Fruit fly (Drosophila melanogaster) whole organism: Measurements from ENCODE around the gene CG6055.

Experiments
- CG8478 ChIP-seq: fragments of >200 bp; optimal IDR thresholded peaks from 2 replicates; lab custom pipeline; 2018; ENCODE audit warnings: inconsistent platforms
- Dll ChIP-seq: fragments of >200 bp; optimal IDR thresholded peaks from 2 replicates; lab custom pipeline; 2017
- EcR ChIP-seq, 2 experiments: fragments of >200 bp; optimal IDR thresholded peaks; 2 replicates each; lab custom pipeline; 2017; ENCODE audit warnings: missing biosample characterization in 2 of 2, missing genetic modification characterization in 2 of 2, missing genetic modification reagents in 2 of 2
- pan ChIP-seq: fragments of >200 bp; optimal IDR thresholded peaks from 2 replicates; lab custom pipeline; 2017
- psq ChIP-seq: fragments of >200 bp; optimal IDR thresholded peaks from 2 replicates; lab custom pipeline; 2017
- usp ChIP-seq: fragments of >200 bp; optimal IDR thresholded peaks from 2 replicates; lab custom pipeline; 2017; ENCODE audit warnings: missing biosample characterization, missing genetic modification characterization, mixed read lengths

The CG6055 gene

DNA sequence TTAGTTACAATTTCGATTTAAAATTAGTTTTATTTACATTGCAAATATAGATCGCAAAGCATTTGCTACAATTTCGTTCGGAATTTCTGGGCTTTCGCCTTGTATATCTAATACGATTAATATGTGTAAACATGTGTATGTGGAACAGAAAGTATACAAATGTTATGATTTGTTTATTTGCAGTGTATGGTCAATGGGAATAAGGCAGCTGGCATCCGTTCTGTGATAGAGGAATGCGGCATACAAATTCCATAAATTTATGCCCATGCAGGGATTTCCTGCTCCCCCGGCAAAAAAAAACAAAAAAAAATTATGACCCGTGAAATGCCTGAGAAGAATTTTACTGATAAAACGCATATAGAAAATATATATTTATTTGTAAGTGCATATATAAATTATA lies 19.9 kb downstream of the CG6055 start:
- TF ChIP-seq Dll: no peak
- no peak for TF ChIP-seq CG8478 (lab: Kevin White, UChicago)
- no peak for TF ChIP-seq EcR (GFP tag; optimal IDR thresholded peaks at IDR 0.05; lab: Kevin White, UChicago)
- TF ChIP-seq pan (lab: Kevin White, UChicago): no peak
- TF ChIP-seq usp (GFP tag; lab: Kevin White, UChicago): no peak
- TF ChIP-seq psq: no peak

DNA sequence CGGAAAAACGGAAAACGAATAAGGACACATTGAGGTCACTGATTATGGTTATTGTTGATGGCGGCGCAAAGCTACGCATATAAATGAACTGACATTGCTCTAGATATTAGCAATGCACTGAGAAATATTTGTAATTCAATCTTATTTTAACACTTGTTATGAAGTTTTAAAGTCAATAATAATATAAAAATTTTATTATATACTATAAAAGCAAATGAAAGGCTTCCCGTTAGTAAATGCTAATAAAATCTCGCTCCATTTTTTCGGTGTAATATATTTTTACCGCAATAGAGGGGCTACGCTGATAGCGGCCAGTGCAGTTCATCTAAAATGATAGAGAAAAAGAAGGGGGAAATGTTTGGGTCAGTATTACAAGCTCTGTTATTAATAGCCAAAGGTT lies 25.6 kb downstream of the CG6055 start:
- TF ChIP-seq usp (GFP tag; lab: Kevin White, UChicago): no peak
- TF ChIP-seq psq: no peak
- TF ChIP-seq EcR (GFP tag; optimal IDR thresholded peaks at IDR 0.05; lab: Kevin White, UChicago): no peak
- no peak for TF ChIP-seq Dll
- no peak for TF ChIP-seq pan (lab: Kevin White, UChicago)
- TF ChIP-seq CG8478 (lab: Kevin White, UChicago): no peak

DNA sequence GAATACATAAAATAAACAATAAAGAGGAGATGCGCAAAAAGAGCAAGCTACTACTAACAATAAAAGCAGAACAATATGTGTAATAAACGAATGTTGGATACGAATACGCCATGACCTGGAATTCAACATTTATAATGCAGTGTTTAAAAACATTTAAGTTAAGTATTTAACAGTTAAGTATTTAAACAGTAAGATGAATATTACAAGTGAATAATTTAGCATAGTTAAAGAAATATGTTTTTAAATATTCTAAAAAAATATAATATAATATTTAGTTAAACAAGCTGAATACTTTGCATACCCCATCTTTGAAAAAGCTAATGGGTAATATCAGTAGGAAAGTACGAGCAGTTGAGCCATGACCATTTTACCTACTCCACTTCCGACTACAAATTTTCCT lies 26.2 kb downstream of the CG6055 start:
- TF ChIP-seq EcR (GFP tag; optimal IDR thresholded peaks at IDR 0.05; lab: Kevin White, UChicago) (no peak), pan (lab: Kevin White, UChicago) (no peak), CG8478 (lab: Kevin White, UChicago) (no peak), psq (no peak), usp (GFP tag; lab: Kevin White, UChicago) (no peak), Dll (no peak)

DNA sequence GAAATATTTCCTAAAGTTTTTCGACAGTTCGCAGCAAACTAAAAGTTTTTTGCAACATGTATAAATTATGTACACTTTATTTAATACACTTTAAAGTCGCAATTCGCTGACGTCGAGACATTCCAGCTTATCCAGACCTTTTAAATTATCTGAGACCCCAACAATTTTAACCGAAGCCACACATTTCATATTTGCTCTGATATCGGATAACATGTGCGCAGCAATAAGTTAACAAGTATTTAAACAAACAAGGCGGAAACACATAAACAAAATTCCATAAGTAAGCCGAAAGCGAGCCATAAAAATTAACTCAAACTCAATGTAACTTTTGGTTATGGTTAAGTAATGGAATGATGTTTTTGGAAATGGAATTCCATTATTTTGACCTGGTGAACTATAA lies 27.1 kb downstream of the CG6055 start:
- TF ChIP-seq EcR (GFP tag; optimal IDR thresholded peaks at IDR 0.05; lab: Kevin White, UChicago) (no peak), usp (GFP tag; lab: Kevin White, UChicago) (no peak), Dll (no peak), pan (lab: Kevin White, UChicago) (no peak), CG8478 (lab: Kevin White, UChicago) (no peak), psq (no peak)

DNA sequence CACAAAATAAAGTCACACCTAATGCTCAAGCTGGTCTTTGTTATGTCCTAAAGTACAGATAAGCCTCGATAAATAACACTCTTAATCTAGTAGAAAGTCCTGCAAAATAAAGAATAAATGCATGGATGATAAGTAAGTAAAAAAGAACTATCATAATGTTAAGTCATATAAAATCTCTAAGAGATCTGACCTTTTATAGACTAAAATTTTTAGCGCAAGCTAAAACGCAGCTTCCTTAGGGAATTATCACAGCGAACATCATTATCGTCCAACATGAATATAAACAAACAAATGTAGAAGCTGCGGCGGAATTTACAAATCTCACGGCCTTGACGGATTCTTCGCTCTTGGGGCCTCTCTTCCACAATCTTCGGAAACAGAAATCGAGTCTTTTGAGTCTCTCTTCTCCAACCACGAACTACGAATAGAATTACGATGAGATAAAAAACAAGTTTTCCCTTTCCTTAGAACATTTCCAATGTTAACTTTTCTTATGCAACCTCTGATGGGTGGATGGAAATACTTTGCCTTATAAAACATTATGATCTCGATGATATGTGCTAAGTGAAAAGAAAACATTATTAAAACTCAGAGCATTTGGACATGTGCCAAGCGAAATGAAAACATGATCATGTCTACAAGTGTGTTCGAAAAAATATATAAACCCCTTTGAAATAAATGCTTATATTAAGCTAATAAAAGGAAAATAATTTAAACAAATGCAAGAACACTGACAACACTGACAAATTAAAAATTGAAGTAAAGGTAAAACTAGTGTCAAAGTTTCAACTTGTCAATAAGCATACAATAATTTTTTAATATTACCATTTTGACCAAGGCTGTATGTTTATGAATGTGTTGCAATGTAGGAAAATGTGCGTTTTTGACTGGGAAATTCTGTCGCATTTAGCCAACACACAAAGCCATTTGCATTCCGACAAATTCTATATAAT lies 28.3 kb downstream of the CG6055 start:
- TF ChIP-seq Dll: no peak
- TF ChIP-seq psq: no peak
- TF ChIP-seq usp (GFP tag; lab: Kevin White, UChicago): no peak
- no peak for TF ChIP-seq EcR (GFP tag; optimal IDR thresholded peaks at IDR 0.05; lab: Kevin White, UChicago)
- no peak for TF ChIP-seq pan (lab: Kevin White, UChicago)
- TF ChIP-seq CG8478 (lab: Kevin White, UChicago): no peak

DNA sequence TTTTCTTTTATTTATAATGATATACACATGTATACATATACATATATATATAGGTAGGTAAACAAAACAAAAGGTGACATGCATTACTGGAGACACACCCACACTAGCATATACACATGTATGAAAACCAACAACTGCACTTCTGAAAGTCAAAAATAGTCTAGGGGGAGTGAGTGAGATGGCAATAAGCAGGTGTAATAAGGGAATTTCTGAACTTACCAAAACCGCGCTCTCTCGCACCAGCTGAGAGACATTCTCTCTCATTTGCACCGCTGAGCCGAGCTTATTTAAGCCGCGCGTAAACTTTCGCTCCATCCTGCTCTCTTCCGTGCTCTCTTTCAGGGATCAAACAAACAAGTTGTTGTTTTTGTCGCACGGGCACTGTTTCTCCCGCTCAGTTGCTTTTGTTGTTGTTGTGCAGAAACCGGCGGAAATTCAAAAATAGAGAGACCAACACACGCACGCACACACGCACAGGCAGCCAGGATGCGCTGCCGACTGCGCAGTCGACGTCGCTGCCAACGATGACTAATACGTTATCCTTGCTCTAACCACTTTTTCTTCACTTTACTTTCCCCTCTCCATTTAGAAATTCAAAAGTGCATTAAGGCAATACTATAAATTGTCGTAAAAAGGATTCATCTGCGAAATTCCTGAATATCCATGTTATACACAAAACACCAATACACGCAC lies 29.1 kb downstream of the CG6055 start:
- TF ChIP-seq pan (lab: Kevin White, UChicago) (no peak), psq (no peak), Dll (no peak), CG8478 (lab: Kevin White, UChicago) (no peak)

DNA sequence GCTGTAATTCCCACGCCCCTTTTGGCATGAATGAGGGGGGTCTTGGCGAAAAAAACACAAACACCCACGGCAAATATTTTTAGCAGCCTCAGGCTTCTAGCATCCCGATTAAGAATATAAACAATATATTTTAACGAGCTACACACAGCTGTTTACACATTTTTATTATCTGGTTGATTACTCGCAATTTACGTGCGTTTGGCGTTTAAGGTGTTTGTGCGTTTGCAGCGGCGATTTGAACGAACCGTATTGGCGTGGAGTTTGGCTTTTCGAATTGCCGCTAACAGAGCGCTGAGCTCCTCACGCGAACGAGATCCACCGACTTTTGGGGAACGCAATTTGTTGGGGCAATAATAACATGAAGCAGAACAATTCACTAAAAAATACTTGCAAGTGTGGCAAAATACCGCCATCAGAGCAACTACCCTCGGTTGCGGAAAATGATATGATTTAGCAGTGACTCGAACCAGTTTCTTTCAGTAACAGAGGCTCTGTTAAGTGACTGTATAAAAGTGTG lies 29.7 kb downstream of the CG6055 start, which contains the start of gene Ziz:
Gene Ziz, minus strand, starts transcription at position 321 of the 517 bp plus-strand sequence.
- TF ChIP-seq Dll (no peak), pan (lab: Kevin White, UChicago) (no peak), EcR (GFP tag; optimal IDR thresholded peaks at IDR 0.05; lab: Kevin White, UChicago) (no peak)

DNA sequence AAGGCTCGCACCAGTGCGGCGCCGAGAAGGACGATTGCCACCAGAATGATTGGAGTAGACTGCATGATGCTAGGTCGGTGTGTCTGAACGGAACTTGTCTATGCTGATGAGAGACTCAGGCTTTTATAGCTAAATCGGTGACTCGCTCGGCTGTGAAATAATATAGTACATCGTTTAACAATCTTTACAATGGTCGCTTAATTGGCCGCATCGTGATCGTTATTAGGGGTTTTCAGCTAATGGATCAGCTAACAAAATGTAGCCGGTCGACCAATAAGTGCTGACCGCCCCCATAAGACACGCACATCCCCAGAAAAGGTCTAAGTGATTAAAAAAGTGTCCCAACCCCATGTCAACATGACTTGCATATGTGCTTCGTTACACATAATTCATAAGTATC lies 30.9 kb downstream of the CG6055 start, which contains the start of gene Obp28a:
Gene Obp28a, minus strand, starts transcription at position 101 of the 400 bp plus-strand sequence.
- TF ChIP-seq CG8478 (lab: Kevin White, UChicago) (no peak), usp (GFP tag; lab: Kevin White, UChicago) (no peak), psq (no peak), pan (lab: Kevin White, UChicago) (no peak), EcR (GFP tag; optimal IDR thresholded peaks at IDR 0.05; lab: Kevin White, UChicago) (no peak)

DNA sequence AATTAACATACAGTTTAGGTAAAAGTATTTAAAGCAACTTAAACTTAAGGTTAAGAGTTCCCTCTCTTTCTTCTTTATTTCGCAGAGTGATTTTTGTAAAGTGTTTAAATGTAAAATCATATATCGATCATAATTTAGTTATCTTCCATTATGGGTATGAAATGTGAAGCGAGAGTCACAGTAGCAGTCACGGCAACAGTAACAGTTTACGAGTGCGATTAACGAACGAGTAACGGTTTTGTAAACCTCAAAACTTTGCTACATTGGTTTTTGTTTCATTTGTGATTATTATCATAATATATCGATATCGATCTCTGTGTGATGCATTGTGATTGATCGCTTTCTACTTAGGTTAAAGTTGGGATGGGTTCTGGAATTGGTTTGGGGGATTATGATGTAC lies 31.9 kb downstream of the CG6055 start:
- TF ChIP-seq usp (GFP tag; lab: Kevin White, UChicago) (no peak), pan (lab: Kevin White, UChicago) (no peak), CG8478 (lab: Kevin White, UChicago) (no peak), Dll (no peak), psq (no peak)

DNA sequence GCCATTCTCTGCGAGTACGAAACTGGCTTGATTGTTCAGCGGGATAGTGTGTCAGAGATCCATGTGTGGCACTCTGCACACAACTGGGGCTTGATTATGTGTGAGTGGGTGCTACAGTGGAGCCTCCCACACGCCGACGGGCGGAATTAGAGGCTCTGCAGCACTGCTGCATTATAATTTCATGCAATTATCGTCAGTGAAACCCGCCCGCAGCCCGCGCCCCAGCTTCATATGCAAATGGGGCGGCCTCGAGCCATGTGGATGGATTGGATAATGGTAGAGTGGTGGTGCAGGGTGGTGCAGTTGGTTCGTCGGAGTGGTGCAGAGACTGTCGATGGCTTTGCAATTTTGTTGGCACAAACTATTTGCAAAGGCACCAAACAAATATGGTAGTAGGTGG lies 35.4 kb downstream of the CG6055 start:
- no peak for TF ChIP-seq Dll

DNA sequence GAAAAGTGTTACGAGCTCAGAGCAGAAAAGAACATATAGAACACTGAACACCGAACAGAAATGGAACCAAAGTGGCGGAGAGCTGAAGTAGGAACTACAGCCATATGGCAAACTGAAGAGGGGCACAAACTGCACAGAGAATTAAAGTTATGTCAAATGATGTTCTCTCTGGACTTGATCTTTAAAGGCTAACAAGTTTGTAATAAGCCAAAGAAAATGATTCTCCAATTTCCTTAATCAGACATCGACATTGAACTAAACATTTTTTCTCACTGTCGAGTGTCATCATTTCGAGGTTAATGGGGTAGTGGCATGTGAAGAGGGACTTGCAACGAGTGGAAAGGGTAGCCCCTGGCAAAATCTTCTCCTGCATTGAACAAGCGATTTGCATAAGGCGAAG lies 37.4 kb downstream of the CG6055 start:
- TF ChIP-seq usp (GFP tag; lab: Kevin White, UChicago): no peak
- TF ChIP-seq Dll: no peak
- TF ChIP-seq CG8478 (lab: Kevin White, UChicago): no peak
- TF ChIP-seq EcR (GFP tag; optimal IDR thresholded peaks at IDR 0.05; lab: Kevin White, UChicago): no peak
- TF ChIP-seq psq: no peak
- no peak for TF ChIP-seq pan (lab: Kevin White, UChicago)

DNA sequence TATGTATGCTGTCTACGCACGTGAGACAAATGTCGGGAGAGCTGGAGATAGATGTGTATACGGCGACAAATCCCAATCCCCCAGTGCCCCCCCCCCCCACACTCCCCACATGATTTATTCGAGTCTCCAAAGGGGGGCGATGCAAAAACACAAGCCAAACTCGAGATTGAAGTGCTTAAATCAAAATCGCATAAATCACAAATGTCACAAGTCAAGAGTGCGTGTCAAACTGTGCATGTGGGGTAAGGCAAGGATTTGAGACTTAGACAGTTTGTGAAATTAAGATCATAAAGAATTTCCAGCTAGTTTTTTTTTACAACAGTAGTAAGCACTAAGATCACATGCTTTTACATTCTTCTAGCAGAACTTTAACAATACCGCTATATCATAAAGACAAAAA lies 38.2 kb downstream of the CG6055 start:
- TF ChIP-seq Dll: no peak
